Fruit fly (Drosophila melanogaster): Measurements from ENCODE around the gene CG32512.

Gene CG32512

DNA sequence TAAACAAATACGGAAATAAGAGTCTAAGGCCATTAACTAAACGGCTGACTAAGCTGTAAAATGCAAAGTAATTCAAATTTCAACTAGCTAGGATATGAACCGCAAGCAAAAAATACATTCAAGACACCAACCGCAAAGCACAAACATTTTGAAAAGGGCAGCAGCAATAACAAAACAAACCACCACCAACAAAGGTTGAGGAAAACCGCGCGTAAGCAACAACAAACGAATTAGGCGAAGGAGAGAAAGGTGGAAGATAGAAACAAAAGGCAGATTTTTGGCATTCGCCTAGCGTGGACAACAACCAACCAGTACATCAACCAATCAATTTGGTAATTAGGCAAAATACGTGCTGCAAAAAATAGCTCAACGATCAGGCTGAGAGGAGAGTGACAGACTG lies 6.8 kb downstream of the CG32512 start (continued):
- TF ChIP-seq Hr39 (optimal IDR thresholded peaks at IDR 0.05) (no peak), hbn (GFP tag; IDR thresholded peaks at IDR 0.05; ENCODE audit: partially characterized antibody) (no peak), eyg (GFP tag; optimal IDR thresholded peaks at IDR 0.05) (no peak), sc (optimal IDR thresholded peaks at IDR 0.05) (no peak), sc (GFP tag; optimal IDR thresholded peaks at IDR 0.05) (no peak), ftz-f1 (GFP tag; optimal IDR thresholded peaks at IDR 0.05) (peak; percentile 18), MTF-1 (GFP tag; optimal IDR thresholded peaks at IDR 0.05; ENCODE audit: borderline replicate concordance) (no peak), sim (GFP tag; IDR thresholded peaks at IDR 0.05) (no peak), salm (tag; optimal IDR thresholded peaks at IDR 0.05) (no peak), CG7372 (GFP tag; IDR thresholded peaks at IDR 0.05) (no peak), slp2 (GFP tag; optimal IDR thresholded peaks at IDR 0.05) (no peak), Fer3 (tag; optimal IDR thresholded peaks at IDR 0.05) (no peak), CG8089 (GFP tag; optimal IDR thresholded peaks at IDR 0.05) (no peak), danr (GFP tag; IDR thresholded peaks at IDR 0.05) (no peak), Bteb2 (GFP tag; optimal IDR thresholded peaks at IDR 0.05) (no peak), CTCF (GFP tag; optimal IDR thresholded peaks at IDR 0.05) (peak; percentile 83), CG6854 (GFP tag; optimal IDR thresholded peaks at IDR 0.05) (no peak), CG42726 (GFP tag; IDR thresholded peaks at IDR 0.05; ENCODE audit: partially characterized antibody) (no peak), Lhr (GFP tag; optimal IDR thresholded peaks at IDR 0.05) (peak; percentile 21), zf30C (GFP tag; optimal IDR thresholded peaks at IDR 0.05) (no peak), CrebB (tag; optimal IDR thresholded peaks at IDR 0.05) (no peak), D19A (tag; optimal IDR thresholded peaks at IDR 0.05) (no peak), CG14050 (GFP tag; IDR thresholded peaks at IDR 0.05) (no peak), CG1024 (GFP tag; IDR thresholded peaks at IDR 0.05) (no peak), Abd-B (GFP tag; optimal IDR thresholded peaks at IDR 0.05) (peak; percentile 20), CG3726 (GFP tag; IDR thresholded peaks at IDR 0.05) (no peak), CG1603 (tag; optimal IDR thresholded peaks at IDR 0.05) (peak; percentile 13), sob (GFP tag; IDR thresholded peaks at IDR 0.05) (no peak), CG31441 (GFP tag; IDR thresholded peaks at IDR 0.05) (no peak), Camta (GFP tag; optimal IDR thresholded peaks at IDR 0.05) (no peak), chinmo (GFP tag; IDR thresholded peaks at IDR 0.05; ENCODE audit: partially characterized antibody) (0 out of 4 replicates have a peak, but pooled peaks have one; percentile 58), fd96Cb (tag; optimal IDR thresholded peaks at IDR 0.05) (no peak), nerfin-1 (tag; optimal IDR thresholded peaks at IDR 0.05) (no peak), Hmr (GFP tag; optimal IDR thresholded peaks at IDR 0.05) (peak; percentile 18), Aef1 (GFP tag; IDR thresholded peaks at IDR 0.05) (peak; percentile 63; the same call in 2 of the 3 replicates), CG9797 (GFP tag; optimal IDR thresholded peaks at IDR 0.05) (no peak), jigr1 (GFP tag; IDR thresholded peaks at IDR 0.05) (no peak), Sry-δ (GFP tag; optimal IDR thresholded peaks at IDR 0.05) (peak; percentile 40), Drgx (GFP tag; IDR thresholded peaks at IDR 0.05) (no peak), klu (GFP tag; IDR thresholded peaks at IDR 0.05) (no peak), CG34224 (GFP tag; IDR thresholded peaks at IDR 0.05; ENCODE audit: partially characterized antibody) (no peak), ranshi (GFP tag; IDR thresholded peaks at IDR 0.05) (no peak), CG7963 (GFP tag; IDR thresholded peaks at IDR 0.05; ENCODE audit: partially characterized antibody) (no peak), CG10274 (GFP tag; optimal IDR thresholded peaks at IDR 0.05) (no peak), zfh2 (GFP tag; optimal IDR thresholded peaks at IDR 0.05) (no peak), CG7271 (tag; optimal IDR thresholded peaks at IDR 0.05) (no peak), CG10462 (GFP tag; optimal IDR thresholded peaks at IDR 0.05) (no peak), Poxn (GFP tag; IDR thresholded peaks at IDR 0.05) (no peak), CG17186 (GFP tag; optimal IDR thresholded peaks at IDR 0.05) (no peak), hkb (optimal IDR thresholded peaks at IDR 0.05) (peak; percentile 21), hkb (GFP tag; IDR thresholded peaks at IDR 0.05) (no peak), pita (GFP tag; optimal IDR thresholded peaks at IDR 0.05) (peak; percentile 67), emc (GFP tag; optimal IDR thresholded peaks at IDR 0.05) (no peak), CG2199 (GFP tag; IDR thresholded peaks at IDR 0.05) (no peak)

Data from whole organism, embryonic.